Fruit fly (Drosophila melanogaster): ENCODE data around the gene Sid.

The Sid gene

DNA sequence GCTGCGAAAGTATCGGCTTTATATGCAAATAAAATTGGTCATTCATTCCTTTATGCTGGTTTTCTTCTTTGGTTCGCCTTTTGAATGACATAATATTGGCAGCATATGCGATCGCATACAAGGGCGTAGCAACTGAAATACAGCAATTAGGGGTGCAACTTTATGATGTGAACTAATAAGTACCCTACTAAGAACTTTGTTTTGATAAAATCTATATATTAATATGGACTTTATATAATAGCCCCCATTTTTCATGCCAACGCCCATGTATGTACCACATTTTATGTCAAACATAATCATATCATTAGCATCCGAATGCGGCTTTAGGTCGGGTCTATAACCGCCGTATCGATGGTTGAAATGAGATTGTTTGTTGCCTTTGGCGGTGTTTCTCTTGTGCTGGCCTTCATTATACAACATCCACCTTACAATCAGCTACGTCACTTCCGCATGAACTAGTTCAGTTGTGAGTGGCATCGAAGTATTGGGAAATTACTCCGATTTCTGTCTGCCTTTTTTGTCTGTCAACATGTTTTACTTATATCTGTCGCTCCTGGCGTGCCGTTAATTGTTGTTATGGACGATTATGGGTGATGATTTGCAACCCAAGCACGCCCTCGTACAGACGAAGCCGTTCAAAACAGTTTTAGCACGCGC is 6.5 kb downstream of the Sid start (continued):
- TF ChIP-seq Kr (GFP tag; optimal IDR thresholded peaks at IDR 0.05) (no peak), E2f2 (GFP tag; IDR thresholded peaks at IDR 0.05) (peak; percentile 12; the same call in 1 of the 2 replicates), insv (GFP tag; optimal IDR thresholded peaks at IDR 0.05) (no peak), CG13287 (GFP tag; IDR thresholded peaks at IDR 0.05; ENCODE audit: partially characterized antibody) (no peak), odd (GFP tag; optimal IDR thresholded peaks at IDR 0.05) (no peak), CG10366 (GFP tag; IDR thresholded peaks at IDR 0.05) (peak; percentile 71), CG2875 (GFP tag; optimal IDR thresholded peaks at IDR 0.05) (no peak), Dp (GFP tag; optimal IDR thresholded peaks at IDR 0.05) (no peak), crol (GFP tag; IDR thresholded peaks at IDR 0.05) (no peak), az2 (GFP tag; optimal IDR thresholded peaks at IDR 0.05) (peak; percentile 20), Spps (tag; optimal IDR thresholded peaks at IDR 0.05) (no peak), Lim3 (GFP tag; IDR thresholded peaks at IDR 0.05) (no peak), BtbVII (GFP tag; optimal IDR thresholded peaks at IDR 0.05) (peak; percentile 14), Hr51 (GFP tag; optimal IDR thresholded peaks at IDR 0.05) (peak in 1 of 2 experiments; percentile 73), trh (GFP tag; optimal IDR thresholded peaks at IDR 0.05) (no peak), CG9727 (GFP tag; optimal IDR thresholded peaks at IDR 0.05) (peak; percentile 4), nerfin-1 (tag; optimal IDR thresholded peaks at IDR 0.05) (no peak), pita (GFP tag; optimal IDR thresholded peaks at IDR 0.05) (no peak), bigmax (GFP tag; optimal IDR thresholded peaks at IDR 0.05) (no peak), zfh2 (GFP tag; optimal IDR thresholded peaks at IDR 0.05) (peak; percentile 40), CG11560 (tag; IDR thresholded peaks at IDR 0.05) (no peak; the same call in 2 of the 3 replicates), Ets65A (GFP tag) (peak; percentile 90), CG7786 (GFP tag; optimal IDR thresholded peaks at IDR 0.05) (no peak), knrl (GFP tag; IDR thresholded peaks at IDR 0.05; ENCODE audit: partially characterized antibody) (no peak), yki (optimal IDR thresholded peaks at IDR 0.05) (no peak), PHDP (tag; optimal IDR thresholded peaks at IDR 0.05) (peak; percentile 68), wor (GFP tag; IDR thresholded peaks at IDR 0.05) (no peak), Elba2 (GFP tag; optimal IDR thresholded peaks at IDR 0.05) (no peak), CG6654 (GFP tag; optimal IDR thresholded peaks at IDR 0.05) (no peak), ems (GFP tag; optimal IDR thresholded peaks at IDR 0.05) (peak; percentile 1), btn (GFP tag; optimal IDR thresholded peaks at IDR 0.05) (no peak), CG34422 (GFP tag; IDR thresholded peaks at IDR 0.05) (0 out of 3 replicates have a peak, but pooled peaks have one; percentile 56), CG17359 (tag; optimal IDR thresholded peaks at IDR 0.05) (peak; percentile 53), CrebB (tag; optimal IDR thresholded peaks at IDR 0.05) (no peak), CG15479 (GFP tag; optimal IDR thresholded peaks at IDR 0.05) (no peak), dm (GFP tag; optimal IDR thresholded peaks at IDR 0.05) (no peak)

DNA sequence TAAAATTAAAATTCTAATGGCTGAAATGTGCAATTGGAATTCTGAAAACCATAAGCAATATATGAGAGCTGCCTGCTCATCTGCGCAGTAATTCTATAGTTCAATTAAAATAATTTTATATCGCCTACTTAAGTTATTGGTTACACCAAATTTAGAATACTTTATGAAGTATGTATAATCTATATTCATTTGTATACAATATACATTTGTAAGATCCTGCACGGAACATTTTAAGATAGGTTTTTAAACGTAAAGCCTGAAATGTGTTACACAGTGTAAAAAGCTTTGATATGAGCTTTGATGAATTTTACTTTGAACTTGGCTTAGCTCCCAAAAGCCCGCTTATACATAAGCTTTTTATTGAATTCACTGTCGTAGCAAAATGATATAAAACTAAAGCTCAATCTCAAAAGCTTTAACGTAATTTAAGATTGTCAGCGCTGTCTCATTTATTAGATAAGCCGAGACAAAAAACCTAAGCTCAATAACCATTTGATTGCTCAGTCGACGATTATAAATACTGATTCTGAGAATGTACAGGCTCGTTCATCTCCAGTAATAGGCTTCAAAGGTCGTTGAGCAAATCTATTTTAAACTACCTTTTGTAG is 7.1 kb downstream of the Sid start:
- TF ChIP-seq CG2120 (GFP tag; optimal IDR thresholded peaks at IDR 0.05): peak; percentile 12
- peak; percentile 69 for TF ChIP-seq CTCF (GFP tag; optimal IDR thresholded peaks at IDR 0.05)
- peak; percentile 33 for TF ChIP-seq CG2678 (tag; optimal IDR thresholded peaks at IDR 0.05)
- peak; percentile 17 for TF ChIP-seq CG2712 (tag; optimal IDR thresholded peaks at IDR 0.05)
- peak; percentile 5 for TF ChIP-seq Meics (GFP tag; optimal IDR thresholded peaks at IDR 0.05)
- peak; percentile 44 for TF ChIP-seq PHDP (tag; optimal IDR thresholded peaks at IDR 0.05)
- TF ChIP-seq lbe (GFP tag; optimal IDR thresholded peaks at IDR 0.05): peak; percentile 1
- peak; percentile 5 for TF ChIP-seq dmrt99B (tag; optimal IDR thresholded peaks at IDR 0.05)
- peak; percentile 14 for TF ChIP-seq tap (tag; optimal IDR thresholded peaks at IDR 0.05)
- TF ChIP-seq Opbp (GFP tag; IDR thresholded peaks at IDR 0.05; ENCODE audit: partially characterized antibody): no peak
- TF ChIP-seq CG12769 (tag; optimal IDR thresholded peaks at IDR 0.05): peak; percentile 3
- no peak for TF ChIP-seq Dbx (GFP tag; IDR thresholded peaks at IDR 0.05)
- TF ChIP-seq Pdp1 (GFP tag; optimal IDR thresholded peaks at IDR 0.05): peak in 1 of 2 experiments; percentile 61
- TF ChIP-seq abd-A (tag; optimal IDR thresholded peaks at IDR 0.05): peak; percentile 85
- TF ChIP-seq bbx (GFP tag; IDR thresholded peaks at IDR 0.05; ENCODE audit: partially characterized antibody): no peak
- TF ChIP-seq Rfx (GFP tag; IDR thresholded peaks at IDR 0.05): peak; percentile 32; the same call in 1 of the 2 replicates
